Worm (Caenorhabditis elegans) whole organism, L4 larva: ENCODE measurements around the gene nkat-1.

Experiments
- F26F4.8 ChIP-seq: fragments of 200-800 bp; sonication (Bioruptor generic); conservative IDR thresholded peaks from 2 replicates; pipeline ENCODE4 v1.3.6; 2022; ENCODE audit warnings: missing genetic modification characterization, missing compliant biosample characterization
- F49E8.2 ChIP-seq: sonication (generic microtip); optimal IDR thresholded peaks from 2 replicates; lab custom pipeline; 2016; ENCODE audit warnings: missing compliant biosample characterization, mild to moderate bottlenecking, missing genetic modification characterization, borderline replicate concordance
- T26A8.4 ChIP-seq: fragments of 200-800 bp; sonication (Bioruptor generic); IDR thresholded peaks from 2 replicates; pipeline ENCODE4 v1.3.6; 2022; ENCODE audit warnings: missing genetic modification characterization, missing compliant biosample characterization
- Y105C5A.15 ChIP-seq: fragments of 200-800 bp; sonication (Bioruptor generic); IDR thresholded peaks from 2 replicates; pipeline ENCODE4 v1.3.6; 2022; ENCODE audit warnings: missing genetic modification characterization, missing compliant biosample characterization
- ZK546.5 ChIP-seq, 2 experiments: sonication (generic microtip); optimal IDR thresholded peaks; 2 replicates each; lab custom pipeline; 2017; ENCODE audit warnings: missing biosample characterization in 2 of 2, missing genetic modification characterization in 2 of 2
- aha-1 ChIP-seq: fragments of 150-350 bp; peaks from one replicate; lab custom pipeline; 2014; ENCODE audit warnings: missing biosample characterization, missing genetic modification characterization
- aly-2 ChIP-seq: sonication (generic microtip); optimal IDR thresholded peaks from 2 replicates; lab custom pipeline; 2018; ENCODE audit warnings: missing biosample characterization, missing genetic modification characterization
- attf-4 ChIP-seq: sonication (generic microtip); optimal IDR thresholded peaks from 3 replicates; lab custom pipeline; 2017; ENCODE audit warnings: missing biosample characterization, missing genetic modification characterization
- ceh-20 ChIP-seq: fragments of 200-800 bp; sonication (Bioruptor generic); IDR thresholded peaks from 2 replicates; pipeline ENCODE4 v1.3.6; 2022; ENCODE audit warnings: missing genetic modification reagents, missing genetic modification characterization, missing compliant biosample characterization
- ceh-62 ChIP-seq: sonication (generic microtip); optimal IDR thresholded peaks from 2 replicates; lab custom pipeline; 2017; ENCODE audit warnings: missing biosample characterization, missing genetic modification characterization
- ctbp-1 ChIP-seq: fragments of 200-800 bp; sonication (Bioruptor generic); IDR thresholded peaks from 2 replicates; pipeline ENCODE4 v1.3.6; 2022; ENCODE audit warnings: missing genetic modification reagents, missing genetic modification characterization, missing compliant biosample characterization
- daf-12 ChIP-seq: fragments of 150-350 bp; optimal IDR thresholded peaks from 2 replicates; lab custom pipeline; 2014; ENCODE audit warnings: missing biosample characterization, missing genetic modification reagents, missing genetic modification characterization
- daf-16 ChIP-seq, 3 experiments: sonication (generic microtip); optimal IDR thresholded peaks; 2 replicates each; lab custom pipeline; 2016 to 2017; ENCODE audit warnings: missing genetic modification characterization in 3 of 3, missing genetic modification reagents in 3 of 3, mild to moderate bottlenecking in 2 of 3, missing compliant biosample characterization in 2 of 3, missing biosample characterization in 1 of 3, moderate library complexity in 1 of 3
- dmd-6 ChIP-seq: fragments of 200-800 bp; sonication (Bioruptor generic); IDR thresholded peaks from 2 replicates; pipeline ENCODE4 v1.3.6; 2022; ENCODE audit warnings: missing genetic modification reagents, missing genetic modification characterization, missing compliant biosample characterization
- dmd-8 ChIP-seq: fragments of 200-800 bp; sonication (Bioruptor generic); IDR thresholded peaks from 2 replicates; pipeline ENCODE4 v1.3.6; 2022; ENCODE audit warnings: missing genetic modification characterization, missing compliant biosample characterization
- egl-43 ChIP-seq: fragments of 200-800 bp; sonication (Bioruptor generic); IDR thresholded peaks from 2 replicates; pipeline ENCODE4 v1.3.6; 2022; ENCODE audit warnings: missing genetic modification reagents, missing genetic modification characterization, missing compliant biosample characterization
- fkh-10 ChIP-seq: fragments of 150-350 bp; optimal IDR thresholded peaks from 2 replicates; lab custom pipeline; 2014; ENCODE audit warnings: missing biosample characterization, missing genetic modification reagents, missing genetic modification characterization
- fos-1 ChIP-seq: fragments of 150-350 bp; optimal IDR thresholded peaks from 2 replicates; lab custom pipeline; 2014; ENCODE audit warnings: missing biosample characterization, missing genetic modification characterization
- hlh-11 ChIP-seq: fragments of 200-800 bp; sonication (Bioruptor generic); optimal IDR thresholded peaks from 2 replicates; lab custom pipeline; 2018; ENCODE audit warnings: mild to moderate bottlenecking, missing genetic modification characterization, missing compliant biosample characterization
- hmg-1.1 ChIP-seq: fragments of 200-800 bp; sonication (Bioruptor generic); IDR thresholded peaks from 2 replicates; pipeline ENCODE4 v1.3.6; 2022; ENCODE audit warnings: missing genetic modification reagents, missing genetic modification characterization, missing compliant biosample characterization
- jun-1 ChIP-seq: fragments of 150-350 bp; optimal IDR thresholded peaks from 2 replicates; lab custom pipeline; 2014; ENCODE audit warnings: missing biosample characterization, missing genetic modification reagents, missing genetic modification characterization
- lim-7 ChIP-seq: fragments of 200-800 bp; sonication (Bioruptor generic); IDR thresholded peaks from 2 replicates; pipeline ENCODE4 v1.3.6; 2022; ENCODE audit warnings: missing genetic modification characterization, missing compliant biosample characterization
- lin-13 ChIP-seq: fragments of 150-350 bp; optimal IDR thresholded peaks from 2 replicates; lab custom pipeline; 2014; ENCODE audit warnings: missing biosample characterization, missing genetic modification reagents, missing genetic modification characterization
- lin-38 ChIP-seq: fragments of 200-800 bp; sonication (Bioruptor generic); IDR thresholded peaks from 2 replicates; pipeline ENCODE4 v1.3.6; 2022; ENCODE audit warnings: missing genetic modification reagents, missing genetic modification characterization, missing compliant biosample characterization
- lin-39 ChIP-seq: fragments of 150-350 bp; optimal IDR thresholded peaks from 2 replicates; lab custom pipeline; 2014; ENCODE audit warnings: missing biosample characterization, missing genetic modification reagents, missing genetic modification characterization
- lir-3 ChIP-seq: sonication (generic microtip); optimal IDR thresholded peaks from 2 replicates; lab custom pipeline; 2016; ENCODE audit warnings: mild to moderate bottlenecking, missing genetic modification characterization, missing compliant biosample characterization
- lsy-2 ChIP-seq, 2 experiments: fragments of 150-350 bp in 1 of 2; sonication (generic microtip) in 1 of 2; optimal IDR thresholded peaks; 2 replicates each; lab custom pipeline; 2014 to 2017; ENCODE audit warnings: missing biosample characterization in 2 of 2, missing genetic modification characterization in 2 of 2
- madf-5 ChIP-seq, 2 experiments: fragments of 200-800 bp; sonication (Bioruptor generic); IDR thresholded peaks; 2 replicates each; pipeline ENCODE4 v1.3.6; 2022; ENCODE audit warnings: missing compliant biosample characterization in 2 of 2, missing genetic modification characterization in 2 of 2
- mdl-1 ChIP-seq, 2 experiments: fragments of 150-350 bp in 1 of 2; sonication (generic microtip) in 1 of 2; optimal IDR thresholded peaks; 2 replicates each; lab custom pipeline; 2014 to 2017; ENCODE audit warnings: missing biosample characterization in 2 of 2, missing genetic modification characterization in 2 of 2
- mdt-29 ChIP-seq: fragments of 200-800 bp; sonication (Bioruptor generic); IDR thresholded peaks from 2 replicates; pipeline ENCODE4 v1.3.6; 2022; ENCODE audit warnings: missing genetic modification reagents, missing genetic modification characterization, missing compliant biosample characterization
- mes-2 ChIP-seq: sonication (generic microtip); optimal IDR thresholded peaks from 2 replicates; lab custom pipeline; 2016; ENCODE audit warnings: missing genotype, mild to moderate bottlenecking, missing genetic modification characterization, missing compliant biosample characterization; ENCODE audit not compliant: poor library complexity, severe bottlenecking
- nhr-10 ChIP-seq: fragments of 150-350 bp; optimal IDR thresholded peaks from 2 replicates; lab custom pipeline; 2014; ENCODE audit warnings: missing biosample characterization, missing genetic modification characterization
- nhr-102 ChIP-seq: sonication (generic microtip); optimal IDR thresholded peaks from 2 replicates; lab custom pipeline; 2016; ENCODE audit warnings: mild to moderate bottlenecking, missing genetic modification characterization, moderate library complexity, missing compliant biosample characterization
- nhr-111 ChIP-seq: fragments of 200-800 bp; sonication (Bioruptor generic); optimal IDR thresholded peaks from 2 replicates; lab custom pipeline; 2018; ENCODE audit warnings: mild to moderate bottlenecking, missing genetic modification characterization, missing compliant biosample characterization
- nhr-237 ChIP-seq: sonication (generic microtip); optimal IDR thresholded peaks from 2 replicates; lab custom pipeline; 2017; ENCODE audit warnings: missing biosample characterization, missing genetic modification characterization
- nhr-25 ChIP-seq: sonication (generic microtip); optimal IDR thresholded peaks from 2 replicates; lab custom pipeline; 2017; ENCODE audit warnings: missing genetic modification characterization, mild to moderate bottlenecking, missing compliant biosample characterization, antibody characterized with exemption, moderate library complexity, borderline replicate concordance; ENCODE audit not compliant: insufficient read depth
- nhr-42 ChIP-seq: fragments of 200-800 bp; sonication (Bioruptor generic); IDR thresholded peaks from 2 replicates; pipeline ENCODE4 v1.3.6; 2022; ENCODE audit warnings: missing genetic modification characterization, missing compliant biosample characterization
- rbr-2 ChIP-seq: sonication (generic microtip); optimal IDR thresholded peaks from 2 replicates; lab custom pipeline; 2016; ENCODE audit warnings: missing genotype, missing genetic modification characterization, missing compliant biosample characterization
- saeg-2 ChIP-seq: fragments of 200-800 bp; sonication (Bioruptor generic); IDR thresholded peaks from 2 replicates; pipeline ENCODE4 v1.3.6; 2022; ENCODE audit warnings: missing genetic modification reagents, missing genetic modification characterization, missing compliant biosample characterization
- set-16 ChIP-seq: fragments of 200-800 bp; sonication (Bioruptor generic); IDR thresholded peaks from 2 replicates; pipeline ENCODE4 v1.3.6; 2022; ENCODE audit warnings: missing genetic modification reagents, missing genetic modification characterization, missing compliant biosample characterization
- skn-1 ChIP-seq: fragments of 150-350 bp; optimal IDR thresholded peaks from 2 replicates; lab custom pipeline; 2014; ENCODE audit warnings: missing biosample characterization, missing genetic modification characterization
- snpc-1.2 ChIP-seq: fragments of 200-800 bp; sonication (Bioruptor generic); IDR thresholded peaks from 2 replicates; pipeline ENCODE4 v1.3.6; 2022; ENCODE audit warnings: missing genetic modification reagents, missing genetic modification characterization, missing compliant biosample characterization
- tra-1 ChIP-seq: fragments of 200-800 bp; sonication (Bioruptor generic); IDR thresholded peaks from 2 replicates; pipeline ENCODE4 v1.3.6; 2022; ENCODE audit warnings: missing genetic modification reagents, missing genetic modification characterization, missing compliant biosample characterization
- unc-39 ChIP-seq: sonication (generic microtip); optimal IDR thresholded peaks from 2 replicates; lab custom pipeline; 2017; ENCODE audit warnings: missing biosample characterization, missing genetic modification characterization
- unc-62 ChIP-seq, 3 experiments: fragments of 150-350 bp in 1 of 3; sonication (generic microtip); optimal IDR thresholded peaks in 2 of 3; peaks in 1 of 3; 1 replicate in 1 of 3; 2 replicates in 2 of 3; lab custom pipeline; 2014 to 2017; ENCODE audit warnings: missing biosample characterization in 3 of 3, missing genetic modification characterization in 3 of 3, missing genetic modification reagents in 3 of 3, missing genotype in 1 of 3
- zag-1 ChIP-seq: fragments of 150-350 bp; optimal IDR thresholded peaks from 2 replicates; lab custom pipeline; 2014; ENCODE audit warnings: missing biosample characterization, missing genetic modification characterization
- zfp-2 ChIP-seq: sonication (generic microtip); optimal IDR thresholded peaks from 2 replicates; lab custom pipeline; 2016; ENCODE audit warnings: mild to moderate bottlenecking, missing genetic modification characterization, missing compliant biosample characterization
- ztf-7 ChIP-seq: fragments of 150-350 bp; optimal IDR thresholded peaks from 2 replicates; lab custom pipeline; 2014; ENCODE audit warnings: missing biosample characterization, missing genetic modification characterization

nkat-1 gene

DNA sequence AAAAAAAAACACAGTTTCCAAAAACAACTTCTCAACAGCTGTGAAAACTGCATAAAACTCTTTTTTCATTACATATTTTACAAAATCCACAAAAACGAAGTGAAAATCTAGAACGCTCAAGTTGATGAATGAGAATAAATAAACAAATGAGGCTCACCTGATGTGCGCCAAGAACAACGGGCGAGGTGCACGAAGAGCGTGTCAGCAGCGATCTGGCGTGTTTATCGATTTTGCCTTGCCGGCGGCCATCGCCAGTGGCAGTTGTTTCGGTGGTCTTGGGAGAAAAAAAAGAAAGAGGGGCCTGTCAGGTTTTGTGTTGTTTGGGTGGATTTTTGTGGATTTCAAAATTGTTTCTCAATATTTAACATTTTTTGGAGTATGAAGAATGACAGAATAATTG lies 33.9 kb upstream of the nkat-1 start, which contains the start of gene idhb-1 (continued):
- TF ChIP-seq ztf-7 (no peak), egl-43 (GFP tag; lab: Robert Waterston, UW) (no peak), ZK546.5 (tag; optimal IDR thresholded peaks at IDR 0.05; lab: Kevin White, UChicago) (no peak), set-16 (GFP tag; lab: Robert Waterston, UW) (no peak), mdt-29 (GFP tag; lab: Robert Waterston, UW) (no peak), lin-39 (tag; lab: Kevin White, UChicago) (no peak), zfp-2 (tag; lab: Kevin White, UChicago) (no peak), unc-62 (GFP tag; optimal IDR thresholded peaks at IDR 0.05 in 1 of 2; lab: Kevin White, UChicago) (peak in 1 of 2 experiments; percentile 85), unc-62 (tag; optimal IDR thresholded peaks at IDR 0.05; lab: Kevin White, UChicago) (no peak), jun-1 (tag; lab: Kevin White, UChicago) (peak; percentile 9), lsy-2 (tag; optimal IDR thresholded peaks at IDR 0.05; lab: Kevin White, UChicago) (peak in 1 of 2 experiments; percentile 80), hmg-1.1 (peak; percentile 71; the same call in 1 of the 2 replicates), T26A8.4 (GFP tag; lab: Robert Waterston, UW) (peak; percentile 42; the same call in 1 of the 2 replicates), dmd-6 (GFP tag; lab: Robert Waterston, UW) (no peak), daf-16 (GFP tag; optimal IDR thresholded peaks at IDR 0.05; lab: Kevin White, UChicago) (peak in 1 of 2 experiments; percentile 88), daf-16 (tag; optimal IDR thresholded peaks at IDR 0.05; lab: Kevin White, UChicago) (peak; percentile 72), snpc-1.2 (GFP tag; lab: Robert Waterston, UW) (no peak), F49E8.2 (tag; lab: Kevin White, UChicago) (no peak), lin-13 (GFP tag; lab: Kevin White, UChicago) (peak; percentile 49), rbr-2 (peak; percentile 71), ceh-20 (no peak), dmd-8 (GFP tag; lab: Robert Waterston, UW) (no peak)

DNA sequence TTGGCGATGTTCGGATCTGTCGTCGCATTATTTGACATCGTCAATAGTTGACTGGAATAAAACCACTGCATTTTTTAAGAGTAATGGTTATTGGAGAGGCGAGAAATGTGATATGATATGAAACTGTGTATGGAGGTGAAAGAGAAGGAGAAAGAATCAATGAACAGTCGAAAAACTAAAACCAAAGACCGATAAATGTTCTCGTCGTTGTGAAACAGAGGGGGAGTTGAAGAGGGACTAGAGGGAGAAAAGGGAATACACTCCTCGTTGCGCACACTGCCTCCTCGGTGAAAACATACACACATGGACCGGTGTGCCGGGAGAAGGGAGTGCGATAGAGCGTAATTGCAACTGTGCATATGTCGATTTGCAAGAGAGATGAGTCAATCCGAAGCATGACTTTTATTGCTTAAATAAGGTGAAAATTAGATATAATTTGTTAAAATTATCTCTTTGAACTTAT lies 29.7 kb upstream of the nkat-1 start, which contains the start of gene sym-4:
Gene sym-4, minus strand, starts transcription at position 51 of the 463 bp plus-strand sequence.
- TF ChIP-seq lin-39 (tag; lab: Kevin White, UChicago) (no peak), fos-1 (tag; lab: Kevin White, UChicago) (no peak), mdl-1 (tag; optimal IDR thresholded peaks at IDR 0.05; lab: Kevin White, UChicago) (peak; percentile 81 to 98), skn-1 (no peak), dmd-6 (GFP tag; lab: Robert Waterston, UW) (peak; percentile 96), nhr-10 (peak; percentile 89), nhr-25 (tag; lab: Kevin White, UChicago) (peak; percentile 90), lir-3 (tag; lab: Kevin White, UChicago) (no peak), lsy-2 (tag; optimal IDR thresholded peaks at IDR 0.05; lab: Kevin White, UChicago) (peak; percentile 76 to 91), mes-2 (tag; lab: Kevin White, UChicago) (peak; percentile 82), jun-1 (tag; lab: Kevin White, UChicago) (peak; percentile 87), attf-4 (tag; lab: Kevin White, UChicago) (peak; percentile 50), tra-1 (peak; percentile 80), madf-5 (GFP tag; IDR thresholded peaks at IDR 0.05; lab: Robert Waterston, UW) (no peak), Y105C5A.15 (GFP tag; lab: Robert Waterston, UW) (no peak), ctbp-1 (GFP tag; lab: Robert Waterston, UW) (peak; percentile 83), hmg-1.1 (peak; percentile 94), zag-1 (tag; lab: Kevin White, UChicago) (no peak), saeg-2 (GFP tag; lab: Robert Waterston, UW) (no peak), nhr-237 (tag; lab: Kevin White, UChicago) (peak; percentile 32), aha-1 (tag; lab: Kevin White, UChicago) (peak; percentile 93), nhr-111 (GFP tag; lab: Kevin White, UChicago) (no peak), lin-38 (peak; percentile 97), hlh-11 (tag; lab: Kevin White, UChicago) (peak; percentile 99), zfp-2 (tag; lab: Kevin White, UChicago) (no peak), daf-12 (tag; lab: Kevin White, UChicago) (no peak), F26F4.8 (GFP tag; lab: Robert Waterston, UW) (no peak), lim-7 (GFP tag; lab: Robert Waterston, UW) (0 out of 2 replicates have a peak, but pooled peaks have one; percentile 43), ceh-62 (no peak), aly-2 (tag; lab: Kevin White, UChicago) (no peak), daf-16 (GFP tag; optimal IDR thresholded peaks at IDR 0.05; lab: Kevin White, UChicago) (peak in 1 of 2 experiments; percentile 32), daf-16 (tag; optimal IDR thresholded peaks at IDR 0.05; lab: Kevin White, UChicago) (peak; percentile 89), unc-39 (tag; lab: Kevin White, UChicago) (no peak), nhr-102 (tag; lab: Kevin White, UChicago) (peak; percentile 88), fkh-10 (GFP tag; lab: Kevin White, UChicago) (peak; percentile 35), nhr-42 (GFP tag; lab: Robert Waterston, UW) (peak; percentile 82; the same call in 1 of the 2 replicates)
